Fruit fly (Drosophila melanogaster): ENCODE measurements around the gene Mob2.

Gene Mob2

dm6 chr3L:11491222-11491873, 70.7 kb downstream of the Mob2 start (continued):
- TF ChIP-seq zen (tag; optimal IDR thresholded peaks at IDR 0.05) (peak; percentile 25), bigmax (GFP tag; optimal IDR thresholded peaks at IDR 0.05) (no peak), CG4820 (GFP tag; optimal IDR thresholded peaks at IDR 0.05) (peak; percentile 65), fd3F (GFP tag; optimal IDR thresholded peaks at IDR 0.05) (peak; percentile 65), CG7271 (tag; optimal IDR thresholded peaks at IDR 0.05) (no peak), prd (optimal IDR thresholded peaks at IDR 0.05) (no peak), prd (GFP tag; IDR thresholded peaks at IDR 0.05) (peak; percentile 85), CG11504 (tag; optimal IDR thresholded peaks at IDR 0.05) (peak; percentile 72), CG1602 (GFP tag; optimal IDR thresholded peaks at IDR 0.05) (peak; percentile 7), stc (GFP tag; IDR thresholded peaks at IDR 0.05) (peak; percentile 53; the same call in 1 of the 2 replicates), CG10209 (GFP tag; optimal IDR thresholded peaks at IDR 0.05) (peak; percentile 45), chinmo (GFP tag; IDR thresholded peaks at IDR 0.05; ENCODE audit: partially characterized antibody) (no peak), dysf (GFP tag; IDR thresholded peaks at IDR 0.05) (peak; percentile 80), CG4404 (GFP tag; IDR thresholded peaks at IDR 0.05) (no peak; the same call in 1 of the 2 replicates), NFAT (GFP tag; IDR thresholded peaks at IDR 0.05) (no peak), CG16815 (GFP tag; optimal IDR thresholded peaks at IDR 0.05) (peak; percentile 34), B-H1 (GFP tag; IDR thresholded peaks at IDR 0.05) (peak; percentile 65; the same call in 2 of the 3 replicates), NC2α (GFP tag; optimal IDR thresholded peaks at IDR 0.05) (no peak), emc (GFP tag; optimal IDR thresholded peaks at IDR 0.05) (peak; percentile 35), tio (GFP tag; optimal IDR thresholded peaks at IDR 0.05) (peak; percentile 40), Sox102F (GFP tag; optimal IDR thresholded peaks at IDR 0.05) (peak; percentile 67), CG17612 (GFP tag; IDR thresholded peaks at IDR 0.05) (0 out of 2 replicates have a peak, but pooled peaks have one; percentile 11), CG31441 (GFP tag; IDR thresholded peaks at IDR 0.05) (peak; percentile 43; the same call in 1 of the 2 replicates), ci (GFP tag; IDR thresholded peaks at IDR 0.05) (peak; percentile 61; the same call in 2 of the 3 replicates), Side (GFP tag; optimal IDR thresholded peaks at IDR 0.05) (peak; percentile 49), CG13624 (GFP tag; optimal IDR thresholded peaks at IDR 0.05) (peak; percentile 57), GATAe (GFP tag; conservative IDR thresholded peaks at IDR 0.05) (no peak), CG9817 (tag; optimal IDR thresholded peaks at IDR 0.05) (peak; percentile 60), repo (GFP tag; optimal IDR thresholded peaks at IDR 0.05) (peak; percentile 17), dmrt99B (tag; optimal IDR thresholded peaks at IDR 0.05) (peak; percentile 67), slp2 (GFP tag; optimal IDR thresholded peaks at IDR 0.05) (peak; percentile 44), Atf6 (GFP tag; IDR thresholded peaks at IDR 0.05) (peak; percentile 67), crol (GFP tag; IDR thresholded peaks at IDR 0.05) (peak; percentile 25; the same call in 1 of the 2 replicates), CG7357 (GFP tag; IDR thresholded peaks at IDR 0.05) (peak; percentile 42; the same call in 1 of the 3 replicates), org-1 (GFP tag; optimal IDR thresholded peaks at IDR 0.05) (peak; percentile 32), ERR (GFP tag; optimal IDR thresholded peaks at IDR 0.05) (peak; percentile 23), cwo (GFP tag; optimal IDR thresholded peaks at IDR 0.05) (peak; percentile 72), luna (GFP tag; optimal IDR thresholded peaks at IDR 0.05) (peak; percentile 9), nom (GFP tag; optimal IDR thresholded peaks at IDR 0.05) (peak; percentile 5), HLH54F (GFP tag; optimal IDR thresholded peaks at IDR 0.05) (no peak), amos (GFP tag; IDR thresholded peaks at IDR 0.05; ENCODE audit: partially characterized antibody) (no peak), mirr (GFP tag; optimal IDR thresholded peaks at IDR 0.05) (peak; percentile 31), Dip3 (GFP tag; optimal IDR thresholded peaks at IDR 0.05) (peak; percentile 60), eyg (GFP tag; optimal IDR thresholded peaks at IDR 0.05) (peak; percentile 42), her (GFP tag; optimal IDR thresholded peaks at IDR 0.05) (peak; percentile 48), Poxn (GFP tag; IDR thresholded peaks at IDR 0.05) (no peak), bab2 (GFP tag; optimal IDR thresholded peaks at IDR 0.05) (peak; percentile 63), sob (GFP tag; IDR thresholded peaks at IDR 0.05) (peak; percentile 80), ems (GFP tag; optimal IDR thresholded peaks at IDR 0.05) (peak; percentile 28), sisA (GFP tag; IDR thresholded peaks at IDR 0.05) (peak; percentile 64; the same call in 1 of the 2 replicates)

Data from whole organism, embryonic.